Fruit fly (Drosophila melanogaster) whole organism, pupa: ENCODE results near the gene nrv1.

Source experiments
- CG10348 ChIP-seq: fragments of 200-800 bp; sonication (Bioruptor generic); IDR thresholded peaks from 2 replicates; pipeline ENCODE4 v1.3.6; 2022; ENCODE audit warnings: missing biosample characterization, missing genetic modification characterization
- CG17806 ChIP-seq: fragments of 200-800 bp; sonication (Bioruptor generic); optimal IDR thresholded peaks from 2 replicates; lab custom pipeline; 2018; ENCODE audit warnings: missing biosample characterization, mild to moderate bottlenecking, missing genetic modification characterization, moderate library complexity
- CG8301 ChIP-seq: fragments of 200-800 bp; sonication (Bioruptor generic); optimal IDR thresholded peaks from 2 replicates; lab custom pipeline; 2018; ENCODE audit warnings: missing biosample characterization, mild to moderate bottlenecking, missing genetic modification characterization
- CG9948 ChIP-seq: fragments of 200-800 bp; sonication (Bioruptor generic); optimal IDR thresholded peaks from 2 replicates; lab custom pipeline; 2018; ENCODE audit warnings: missing biosample characterization, mild to moderate bottlenecking, missing genetic modification characterization, moderate library complexity
- D1 ChIP-seq: fragments of 200-800 bp; sonication (Bioruptor generic); optimal IDR thresholded peaks from 2 replicates; lab custom pipeline; 2018; ENCODE audit warnings: missing biosample characterization, mild to moderate bottlenecking, missing genetic modification characterization, moderate library complexity
- EcR ChIP-seq: fragments of 200-800 bp; sonication (Bioruptor generic); optimal IDR thresholded peaks from 3 replicates; lab custom pipeline; 2019; ENCODE audit warnings: missing biosample characterization, missing genetic modification characterization, mild to moderate bottlenecking, moderate library complexity, missing genetic modification reagents
- Ets98B ChIP-seq: fragments of 200-800 bp; sonication (Bioruptor generic); IDR thresholded peaks from 2 replicates; pipeline ENCODE4 v1.3.6; 2022; ENCODE audit warnings: missing biosample characterization, missing genetic modification characterization
- rn ChIP-seq: fragments of 200-800 bp; sonication (Bioruptor generic); IDR thresholded peaks from 2 replicates; pipeline ENCODE4 v1.3.6; 2022; ENCODE audit warnings: missing biosample characterization, missing genetic modification characterization

- no peak for TF ChIP-seq CG10348 (GFP tag; lab: Robert Waterston, UW)
- no peak for TF ChIP-seq D1 (tag; lab: Kevin White, UChicago)
- TF ChIP-seq Ets98B (GFP tag; lab: Robert Waterston, UW), result no peak
- TF ChIP-seq CG8301 (tag; lab: Kevin White, UChicago), result no peak
- TF ChIP-seq rn (GFP tag; lab: Robert Waterston, UW), result no peak
- no peak for TF ChIP-seq EcR (GFP tag; lab: Kevin White, UChicago)
- no peak for TF ChIP-seq CG9948
- TF ChIP-seq CG17806 (tag; lab: Kevin White, UChicago), result no peak
These were observed 41.0 kb upstream of the nrv1 start for dm6 chr2L:6827558-6828122.
